Fruit fly (Drosophila melanogaster): ENCODE results near the gene TM9SF4.

DNA sequence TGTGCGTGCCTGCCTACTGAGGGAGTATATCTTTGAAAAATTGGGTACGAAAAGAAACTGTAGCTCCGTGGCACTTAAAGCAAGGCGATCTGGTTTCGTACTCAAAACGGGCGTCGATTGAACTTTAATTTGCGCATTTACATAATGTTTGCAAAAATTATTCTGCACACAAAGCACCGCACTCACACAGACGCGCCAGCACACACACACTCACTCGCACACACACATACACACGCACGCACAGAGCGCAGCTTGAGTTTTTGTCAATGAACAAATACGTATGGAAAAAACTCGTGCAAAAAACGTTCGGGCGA lies 33.0 kb downstream of the TM9SF4 start:
- TF ChIP-seq Myc (optimal IDR thresholded peaks at IDR 0.05) (no peak), psq (optimal IDR thresholded peaks at IDR 0.05) (no peak), h (optimal IDR thresholded peaks at IDR 0.05) (no peak), ttk (optimal IDR thresholded peaks at IDR 0.05) (no peak), insv (optimal IDR thresholded peaks at IDR 0.05) (no peak)
